Worm (Caenorhabditis elegans): Measurements from ENCODE around the gene hpo-25.

DNA sequence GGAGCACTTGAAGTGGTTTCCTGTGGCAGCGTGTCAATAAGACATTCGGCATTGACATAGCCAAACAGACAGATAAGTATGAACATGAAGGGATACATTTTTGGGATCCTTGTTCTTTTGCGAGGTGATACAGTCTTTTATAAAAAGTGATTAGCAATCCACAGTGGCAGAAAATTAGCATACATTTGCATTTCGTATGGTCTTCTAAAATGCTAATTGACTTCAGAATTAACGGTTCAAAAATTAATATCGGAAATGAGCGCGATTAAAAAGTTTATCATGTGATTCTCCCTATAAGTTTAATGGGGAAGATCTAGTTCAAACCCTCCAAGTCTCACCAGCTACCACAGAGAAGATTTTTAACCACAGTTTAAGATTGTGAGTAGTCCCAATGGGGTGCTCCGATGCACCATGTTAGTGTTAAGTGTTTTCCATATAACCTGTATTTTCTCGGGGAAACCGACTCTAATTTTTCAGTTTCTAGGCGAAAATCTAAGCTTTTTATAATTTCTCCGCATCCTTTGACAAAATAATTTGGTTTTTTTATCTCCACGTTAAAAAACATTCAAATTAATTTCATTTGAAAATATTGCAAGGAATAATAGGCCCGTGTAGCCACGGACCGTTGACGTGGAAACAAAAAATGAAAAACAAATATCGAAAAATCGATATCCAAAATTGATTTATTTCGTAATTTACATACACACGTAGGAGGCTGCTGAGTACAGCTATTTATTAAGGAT is 2.3 kb upstream of the hpo-25 start, which contains the start of the genes F43C11.12 and F16G10.5:
- no peak for TF ChIP-seq ama-1 (optimal IDR thresholded peaks at IDR 0.05)
- TF ChIP-seq F13C5.2 (tag; optimal IDR thresholded peaks at IDR 0.05) = no peak
- no peak for TF ChIP-seq flt-1 (GFP tag; IDR thresholded peaks at IDR 0.05)

Measured in whole organism, early embryonic.